Worm (Caenorhabditis elegans): ENCODE results near the gene marg-1.

DNA sequence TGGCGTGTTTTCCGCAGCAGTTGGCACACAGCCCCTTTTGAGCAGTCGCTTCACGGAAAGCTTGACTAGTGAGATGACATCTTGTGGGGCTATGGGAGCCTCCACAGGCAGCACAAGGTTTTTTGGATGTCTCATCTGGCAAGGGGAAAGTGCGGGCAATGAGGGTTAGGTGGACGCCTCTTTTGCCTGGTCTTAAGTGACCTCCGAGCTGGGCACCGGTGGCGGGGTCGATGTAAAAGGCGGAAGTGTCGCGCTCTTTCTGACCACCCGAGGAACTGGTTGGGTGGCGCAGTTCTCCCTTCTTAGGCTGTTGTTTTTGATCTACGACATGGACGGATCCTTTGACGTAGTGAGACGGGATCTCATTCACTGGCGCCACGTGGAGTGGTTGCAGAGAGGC, 29.6 kb downstream of the marg-1 start:
- TF ChIP-seq ama-1 (optimal IDR thresholded peaks at IDR 0.05) (no peak), tra-4 (tag; optimal IDR thresholded peaks at IDR 0.05) (no peak), hnd-1 (tag; optimal IDR thresholded peaks at IDR 0.05) (no peak)

Data from whole organism, early embryonic.